Worm (Caenorhabditis elegans): ENCODE results near the gene nhr-90.

nhr-90 gene

DNA sequence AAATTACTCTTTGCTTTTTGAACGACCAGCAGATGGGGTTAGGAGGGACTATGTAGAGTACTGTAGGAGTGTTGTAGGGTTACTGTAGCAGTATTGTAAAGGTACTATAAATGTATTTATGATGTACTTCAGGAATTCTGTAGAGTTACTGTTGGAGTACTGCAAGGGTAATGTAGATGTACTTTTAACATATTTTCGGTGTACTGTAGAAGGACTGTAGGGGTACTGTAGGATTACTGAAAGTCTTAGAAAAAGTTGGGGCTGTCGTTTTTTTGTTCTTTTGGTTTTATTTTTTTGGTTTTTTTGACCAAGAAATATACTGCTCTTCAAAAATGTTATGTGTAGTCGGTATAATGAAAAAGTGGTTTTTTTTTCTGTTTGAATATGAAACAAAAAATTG lies 11.7 kb upstream of the nhr-90 start:
- no peak for TF ChIP-seq dao-5 (tag; optimal IDR thresholded peaks at IDR 0.05)
- no peak for TF ChIP-seq him-1 (tag; optimal IDR thresholded peaks at IDR 0.05)
- no peak for TF ChIP-seq W03F9.2 (tag; optimal IDR thresholded peaks at IDR 0.05)

DNA sequence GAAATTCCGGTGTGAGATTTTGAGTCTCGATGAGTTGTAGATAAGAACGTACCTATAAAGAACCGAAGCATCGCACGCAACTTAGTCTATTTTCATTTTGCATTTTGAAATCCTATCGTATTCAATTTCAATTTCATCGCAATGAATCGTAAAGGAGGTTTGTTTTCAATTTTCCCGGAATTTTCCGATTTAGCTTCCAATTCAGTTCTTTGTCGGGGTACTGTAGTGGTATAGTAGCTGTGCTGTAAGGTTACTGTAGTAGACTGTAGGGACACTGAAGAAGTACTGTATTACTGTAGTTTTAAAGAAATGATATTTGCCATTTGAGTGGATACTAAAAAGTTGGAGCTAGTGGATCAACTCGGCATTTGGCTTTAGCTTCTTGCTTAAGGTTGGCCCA lies 10.5 kb upstream of the nhr-90 start:
- no peak for TF ChIP-seq dao-5 (tag; optimal IDR thresholded peaks at IDR 0.05)
- no peak for TF ChIP-seq him-1 (tag; optimal IDR thresholded peaks at IDR 0.05)
- TF ChIP-seq W03F9.2 (tag; optimal IDR thresholded peaks at IDR 0.05): no peak

DNA sequence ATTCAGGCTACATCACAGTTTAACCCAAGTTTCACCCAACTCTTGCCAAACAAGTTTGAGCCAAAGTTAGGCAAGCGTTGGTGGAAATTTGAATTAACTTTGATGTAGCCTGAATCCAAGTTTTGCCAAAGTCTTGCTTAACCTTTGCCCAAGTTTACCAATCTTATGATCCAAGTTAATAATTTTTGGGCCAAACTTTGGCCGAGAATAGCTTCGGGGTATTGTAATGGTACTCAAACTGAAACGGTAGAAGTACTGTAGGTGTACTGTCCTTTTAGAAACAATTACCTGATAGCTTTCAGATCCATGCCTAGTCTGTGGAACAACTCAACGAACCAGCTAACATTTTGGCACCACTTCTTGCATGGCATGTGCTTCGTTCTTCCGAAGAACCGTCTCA lies 10.1 kb upstream of the nhr-90 start, which contains the start of gene nhr-251:
Gene nhr-251 (plus strand): TSS at position 301 of the 400 bp plus-strand sequence.
- TF ChIP-seq him-1 (tag; optimal IDR thresholded peaks at IDR 0.05): no peak
- TF ChIP-seq dao-5 (tag; optimal IDR thresholded peaks at IDR 0.05): no peak
- TF ChIP-seq W03F9.2 (tag; optimal IDR thresholded peaks at IDR 0.05): no peak

DNA sequence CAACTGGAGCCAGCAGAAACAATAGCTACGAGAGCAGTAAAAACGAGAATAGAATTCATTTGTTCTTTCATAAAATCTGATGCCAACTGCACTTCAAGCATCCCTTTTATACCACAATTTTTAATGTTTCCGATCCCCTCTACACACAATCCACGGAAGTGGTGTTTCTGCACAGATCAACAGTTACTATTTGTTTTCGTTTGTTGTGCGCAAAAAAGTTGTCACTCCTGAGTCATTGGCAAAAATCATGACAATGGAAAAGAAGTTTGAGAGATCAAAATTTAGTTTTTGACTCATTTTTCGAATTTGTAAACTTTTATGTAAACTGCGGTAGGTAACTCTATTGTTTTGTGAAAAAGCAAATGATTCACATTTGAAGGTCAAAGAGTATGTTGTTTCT lies 6.2 kb upstream of the nhr-90 start, which contains the start of gene srlf-37:
Gene srlf-37 (minus strand): TSS at position 101 of the 400 bp plus-strand sequence.
- no peak for TF ChIP-seq dao-5 (tag; optimal IDR thresholded peaks at IDR 0.05)
- no peak for TF ChIP-seq W03F9.2 (tag; optimal IDR thresholded peaks at IDR 0.05)
- TF ChIP-seq him-1 (tag; optimal IDR thresholded peaks at IDR 0.05): no peak

DNA sequence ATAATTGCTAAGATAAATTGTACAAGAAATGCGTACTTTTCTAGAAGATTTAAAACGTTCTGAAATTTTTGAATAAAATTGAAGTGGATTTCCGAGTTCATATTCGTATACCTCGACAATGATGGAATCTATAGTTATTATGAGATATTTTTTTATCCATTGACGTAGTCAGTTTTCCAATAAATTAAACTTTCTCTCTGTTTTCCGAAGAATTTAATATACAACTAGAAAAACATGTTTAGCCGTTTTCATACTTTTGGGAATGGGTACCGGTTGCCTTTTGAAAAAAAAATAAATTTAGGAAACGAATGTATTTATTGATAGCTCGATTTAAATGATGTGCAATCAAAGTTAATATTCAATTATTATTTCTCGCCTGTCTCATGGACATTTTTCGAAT lies 1.5 kb upstream of the nhr-90 start, which contains the start of gene srw-109:
Gene srw-109 (minus strand): TSS at position 101 of the 400 bp plus-strand sequence.
- TF ChIP-seq W03F9.2 (tag; optimal IDR thresholded peaks at IDR 0.05) (no peak), dao-5 (tag; optimal IDR thresholded peaks at IDR 0.05) (no peak), him-1 (tag; optimal IDR thresholded peaks at IDR 0.05) (no peak)

DNA sequence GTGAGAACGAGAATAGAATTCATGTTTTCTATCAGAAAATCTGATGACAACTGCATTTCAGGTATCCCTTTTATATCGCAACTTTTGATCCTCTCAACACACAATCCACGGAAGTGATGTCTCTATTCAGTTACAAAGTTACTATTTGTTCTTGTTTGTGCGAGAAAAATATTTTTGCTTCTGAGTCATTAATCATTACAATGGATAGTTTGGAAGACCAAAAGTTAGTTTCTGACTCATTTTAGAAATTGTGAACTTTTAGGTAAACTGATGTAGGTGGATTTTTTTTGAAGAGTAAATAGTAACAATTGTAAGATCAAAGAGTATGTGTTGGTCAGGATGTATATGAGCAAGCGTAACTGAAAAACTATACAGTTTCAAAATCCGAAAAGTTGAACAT lies 641 bp upstream of the nhr-90 start, which contains the start of gene srlf-36:
Gene srlf-36 (minus strand): TSS at position 101 of the 400 bp plus-strand sequence.
- no peak for TF ChIP-seq W03F9.2 (tag; optimal IDR thresholded peaks at IDR 0.05)
- TF ChIP-seq him-1 (tag; optimal IDR thresholded peaks at IDR 0.05): no peak

DNA sequence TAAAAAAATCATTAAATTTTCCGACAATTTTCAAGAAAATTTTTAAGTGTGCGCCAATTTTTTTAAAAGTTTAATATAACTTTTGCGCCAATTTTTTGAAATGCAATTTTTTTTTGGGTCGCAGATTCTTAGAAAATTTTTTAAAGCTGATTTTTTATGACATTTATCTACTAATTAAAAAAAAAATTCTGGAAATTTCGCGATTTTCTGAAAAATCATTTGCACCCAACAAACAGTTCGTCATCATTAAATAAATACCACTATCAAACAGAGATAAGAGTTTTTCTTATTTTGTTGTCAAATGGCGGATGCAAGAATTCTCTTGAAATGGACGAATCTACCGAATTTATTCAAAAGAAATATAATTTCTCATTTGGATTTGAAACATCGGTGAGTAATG lies 5.0 kb downstream of the nhr-90 start, which contains the start of gene F48G7.13:
Gene F48G7.13 (plus strand): TSS at position 301 of the 400 bp plus-strand sequence.
- TF ChIP-seq him-1 (tag; optimal IDR thresholded peaks at IDR 0.05) (no peak), W03F9.2 (tag; optimal IDR thresholded peaks at IDR 0.05) (no peak), dao-5 (tag; optimal IDR thresholded peaks at IDR 0.05) (no peak)

DNA sequence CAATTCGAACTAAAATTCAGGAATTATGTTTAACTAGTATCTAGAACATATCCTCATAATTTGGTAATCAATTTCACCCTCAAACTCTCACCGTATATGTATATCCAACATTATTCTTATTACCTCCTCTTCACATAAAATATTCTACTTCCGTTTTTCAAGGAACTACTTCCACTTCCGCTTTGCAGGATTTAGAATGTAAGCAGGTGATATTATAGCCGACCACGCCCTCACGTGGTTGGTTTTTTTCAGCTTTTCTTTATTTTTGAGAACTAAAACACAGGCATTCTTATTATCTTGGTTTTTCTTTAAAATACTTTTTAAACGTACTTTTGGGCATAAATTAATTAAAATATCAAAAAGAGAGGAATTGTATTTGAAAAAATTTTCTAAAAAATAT lies 7.6 kb downstream of the nhr-90 start:
- no peak for TF ChIP-seq him-1 (tag; optimal IDR thresholded peaks at IDR 0.05)
- TF ChIP-seq dao-5 (tag; optimal IDR thresholded peaks at IDR 0.05): no peak
- no peak for TF ChIP-seq W03F9.2 (tag; optimal IDR thresholded peaks at IDR 0.05)

DNA sequence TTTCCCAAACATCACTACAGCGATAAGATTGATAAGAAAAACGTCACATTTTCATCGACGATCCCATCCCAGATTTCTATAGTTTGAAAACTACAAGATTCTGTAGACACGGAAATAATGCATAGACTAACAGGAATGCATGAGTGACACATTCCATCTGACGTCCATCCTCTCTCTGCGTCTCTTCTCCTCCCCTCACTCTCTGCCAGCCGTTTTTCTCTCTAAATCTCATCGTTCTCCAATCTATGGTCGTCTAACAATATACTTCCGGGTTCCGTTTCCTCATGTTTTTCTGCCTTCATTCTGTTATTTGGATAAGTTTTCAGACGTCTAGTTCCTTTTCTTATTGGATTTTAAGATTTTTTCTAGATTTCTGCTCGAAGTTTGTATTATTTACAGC lies 8.7 kb downstream of the nhr-90 start, which contains the start of gene F48G7.4:
Gene F48G7.4 (plus strand): TSS at position 400 of the 400 bp plus-strand sequence.
- TF ChIP-seq him-1 (tag; optimal IDR thresholded peaks at IDR 0.05) (no peak), W03F9.2 (tag; optimal IDR thresholded peaks at IDR 0.05) (peak; percentile 36), dao-5 (tag; optimal IDR thresholded peaks at IDR 0.05) (no peak)

DNA sequence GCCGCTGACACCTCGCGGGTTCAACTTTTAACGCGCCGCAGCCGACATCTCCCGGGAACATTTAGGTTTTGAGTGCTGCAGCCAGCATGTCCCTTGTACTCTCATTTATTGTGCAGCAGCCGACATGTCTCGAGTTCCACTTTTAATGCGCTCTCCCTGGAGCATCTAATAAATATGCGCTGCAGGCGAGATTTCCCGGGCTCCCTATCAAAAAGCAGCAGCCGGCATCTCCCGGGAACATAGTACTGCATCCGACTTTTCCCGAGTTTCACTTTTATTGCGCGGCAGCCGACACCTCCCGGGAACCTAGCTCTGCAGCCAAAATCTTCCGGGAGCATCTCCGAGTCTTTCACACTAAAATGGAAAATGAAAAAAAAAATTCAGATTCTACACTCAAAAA lies 10.7 kb downstream of the nhr-90 start:
- TF ChIP-seq W03F9.2 (tag; optimal IDR thresholded peaks at IDR 0.05) (no peak), dao-5 (tag; optimal IDR thresholded peaks at IDR 0.05) (no peak), him-1 (tag; optimal IDR thresholded peaks at IDR 0.05) (no peak)

DNA sequence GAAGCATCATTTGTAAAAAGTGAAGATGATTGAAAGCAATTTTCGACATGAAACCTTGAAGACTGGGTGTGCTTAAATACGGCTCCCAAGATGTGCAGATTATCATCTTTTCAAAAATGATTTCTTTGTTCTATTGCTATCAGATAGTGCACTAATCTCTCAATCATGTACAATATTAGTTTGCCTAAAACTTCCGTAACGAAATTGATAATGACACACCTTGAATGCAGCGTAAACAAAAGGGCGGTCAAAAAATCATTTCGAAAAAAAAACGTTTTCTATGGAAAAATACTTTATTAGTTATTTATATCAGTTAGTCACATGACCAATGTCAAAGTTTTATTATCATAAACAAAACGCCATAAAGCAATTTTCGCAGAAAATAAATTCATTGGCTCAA lies 12.6 kb downstream of the nhr-90 start, which contains the start of gene F48G7.5:
Gene F48G7.5 (minus strand): TSS at position 34 of the 400 bp plus-strand sequence.
- TF ChIP-seq W03F9.2 (tag; optimal IDR thresholded peaks at IDR 0.05) (no peak), him-1 (tag; optimal IDR thresholded peaks at IDR 0.05) (no peak), dao-5 (tag; optimal IDR thresholded peaks at IDR 0.05) (no peak)

DNA sequence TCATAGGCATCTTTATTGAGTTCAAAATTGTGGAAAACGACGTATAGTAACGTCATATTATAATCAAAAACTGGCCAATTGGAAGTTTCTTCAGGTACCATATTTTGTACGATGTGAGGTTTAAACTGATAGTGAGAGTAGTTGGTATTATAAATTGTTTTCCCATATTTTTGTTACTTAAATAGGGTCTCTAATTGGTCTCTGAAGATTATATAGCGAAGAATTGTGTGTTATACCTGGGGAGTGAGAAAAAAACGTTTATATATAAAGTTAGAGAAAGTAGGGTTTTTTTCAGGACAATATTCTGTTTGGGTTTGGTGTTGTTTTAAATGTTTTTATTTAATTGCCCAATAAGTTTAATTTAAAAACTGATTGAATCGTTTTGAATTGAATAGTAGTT lies 14.6 kb downstream of the nhr-90 start, which contains the start of gene srt-17:
Gene srt-17 (minus strand): TSS at position 101 of the 400 bp plus-strand sequence.
- no peak for TF ChIP-seq W03F9.2 (tag; optimal IDR thresholded peaks at IDR 0.05)

DNA sequence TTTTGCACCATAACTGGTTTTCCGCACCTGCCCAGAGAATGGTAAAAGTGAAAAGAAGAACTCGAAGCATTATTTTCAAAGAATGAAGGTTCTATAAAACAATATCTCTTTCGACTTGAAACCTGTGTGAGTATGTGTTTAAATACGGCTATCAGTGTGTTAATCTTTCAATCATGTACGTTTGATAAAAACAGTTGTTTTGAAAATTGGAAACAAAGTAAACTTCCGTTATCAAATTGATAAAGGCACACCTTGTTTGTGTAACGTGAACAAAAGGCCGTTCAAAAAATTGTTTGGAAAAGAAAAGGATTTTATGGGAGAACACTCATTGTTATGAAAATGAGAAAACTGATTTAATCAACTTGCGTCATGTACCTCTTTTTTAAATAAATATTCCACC lies 16.0 kb downstream of the nhr-90 start, which contains the start of gene F48G7.7:
Gene F48G7.7 (minus strand): TSS at position 101 of the 400 bp plus-strand sequence.
- TF ChIP-seq him-1 (tag; optimal IDR thresholded peaks at IDR 0.05): no peak
- TF ChIP-seq W03F9.2 (tag; optimal IDR thresholded peaks at IDR 0.05): no peak
- no peak for TF ChIP-seq dao-5 (tag; optimal IDR thresholded peaks at IDR 0.05)

DNA sequence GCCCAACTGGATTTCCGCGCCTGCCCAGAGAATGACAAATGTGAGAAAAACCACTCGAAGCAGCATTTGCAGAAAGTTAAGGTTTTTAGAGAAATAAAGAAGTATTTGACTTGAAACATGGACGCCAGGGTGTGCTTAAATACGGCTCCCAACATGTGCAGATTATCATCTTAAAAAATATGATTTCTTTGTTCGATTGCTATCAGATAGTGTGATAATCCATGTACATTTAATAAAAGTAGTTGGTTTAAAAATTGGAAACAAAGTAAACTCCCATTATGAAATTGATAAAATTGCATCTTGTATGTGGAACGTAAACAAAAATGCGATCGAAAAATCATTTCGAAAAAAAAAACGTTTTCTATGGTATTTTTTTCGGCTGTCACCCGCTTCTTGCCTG lies 17.3 kb downstream of the nhr-90 start, which contains the start of gene F48G7.8:
Gene F48G7.8 (minus strand): TSS at position 101 of the 400 bp plus-strand sequence.
- TF ChIP-seq him-1 (tag; optimal IDR thresholded peaks at IDR 0.05) (no peak), W03F9.2 (tag; optimal IDR thresholded peaks at IDR 0.05) (no peak), dao-5 (tag; optimal IDR thresholded peaks at IDR 0.05) (no peak)

DNA sequence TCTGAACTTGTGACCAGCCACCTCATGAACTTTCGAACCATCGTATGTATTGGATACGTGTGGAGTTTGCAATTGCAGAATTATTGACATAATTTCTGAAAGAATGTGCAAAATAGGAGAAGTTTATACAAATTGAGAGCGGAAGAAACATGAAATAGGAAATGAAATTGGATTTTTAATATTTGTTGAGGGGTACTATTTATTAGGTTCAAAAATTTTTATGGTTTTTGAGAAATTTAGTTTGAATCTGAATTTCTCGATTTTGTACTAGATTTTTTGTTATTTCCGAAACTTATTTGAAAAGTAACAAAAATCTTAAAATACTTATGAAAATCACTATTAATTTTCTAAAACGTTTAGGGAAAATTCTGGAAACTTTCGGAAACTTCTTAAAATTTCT lies 18.2 kb downstream of the nhr-90 start, which contains the start of gene F48G7.9:
Gene F48G7.9 (minus strand): TSS at position 101 of the 400 bp plus-strand sequence.
- no peak for TF ChIP-seq him-1 (tag; optimal IDR thresholded peaks at IDR 0.05)
- no peak for TF ChIP-seq W03F9.2 (tag; optimal IDR thresholded peaks at IDR 0.05)
- no peak for TF ChIP-seq dao-5 (tag; optimal IDR thresholded peaks at IDR 0.05)

All from whole organism, L4/young adult.